Worm (Caenorhabditis elegans) whole organism, late embryonic: Measurements from ENCODE around the gene nrde-4.

Source experiments
- C08G9.2 ChIP-seq: sonication (generic microtip); optimal IDR thresholded peaks from 2 replicates; lab custom pipeline; 2016; ENCODE audit warnings: mild to moderate bottlenecking, missing genetic modification characterization, moderate library complexity, missing compliant biosample characterization
- F13H6.1 ChIP-seq: sonication (generic microtip); optimal IDR thresholded peaks from 2 replicates; lab custom pipeline; 2016; ENCODE audit warnings: missing genetic modification characterization, missing compliant biosample characterization
- ahr-1 ChIP-seq: sonication (generic microtip); optimal IDR thresholded peaks from 2 replicates; lab custom pipeline; 2016; ENCODE audit warnings: missing genetic modification characterization, missing compliant biosample characterization
- ceh-14 ChIP-seq: sonication (generic microtip); optimal IDR thresholded peaks from 2 replicates; lab custom pipeline; 2016; ENCODE audit warnings: missing genotype, missing genetic modification characterization, missing compliant biosample characterization
- ceh-18 ChIP-seq: sonication (generic microtip); optimal IDR thresholded peaks from 2 replicates; lab custom pipeline; 2016; ENCODE audit warnings: missing genetic modification characterization, missing compliant biosample characterization
- ceh-19 ChIP-seq: fragments of 200-800 bp; sonication (Bioruptor generic); optimal IDR thresholded peaks from 2 replicates; lab custom pipeline; 2018; ENCODE audit warnings: mild to moderate bottlenecking, missing genetic modification characterization, missing compliant biosample characterization
- ceh-2 ChIP-seq: sonication (generic microtip); optimal IDR thresholded peaks from 2 replicates; lab custom pipeline; 2016; ENCODE audit warnings: missing genotype, missing genetic modification characterization, missing compliant biosample characterization
- ceh-30 ChIP-seq: fragments of 150-350 bp; optimal IDR thresholded peaks from 2 replicates; lab custom pipeline; 2014; ENCODE audit warnings: missing biosample characterization, missing genetic modification characterization
- ceh-31 ChIP-seq: sonication (generic microtip); optimal IDR thresholded peaks from 2 replicates; lab custom pipeline; 2016; ENCODE audit warnings: missing genetic modification characterization, missing compliant biosample characterization
- ceh-34 ChIP-seq: sonication (generic microtip); optimal IDR thresholded peaks from 2 replicates; lab custom pipeline; 2016; ENCODE audit warnings: mild to moderate bottlenecking, missing genetic modification characterization, missing compliant biosample characterization
- ceh-45 ChIP-seq: fragments of 200-800 bp; sonication (Bioruptor generic); IDR thresholded peaks from 2 replicates; pipeline ENCODE4 v1.3.6; 2022; ENCODE audit warnings: missing genetic modification reagents, missing genetic modification characterization, missing compliant biosample characterization
- dmd-4 ChIP-seq: sonication (generic microtip); optimal IDR thresholded peaks from 2 replicates; lab custom pipeline; 2016; ENCODE audit warnings: borderline replicate concordance, missing genetic modification characterization, missing compliant biosample characterization
- dve-1 ChIP-seq: sonication (generic microtip); optimal IDR thresholded peaks from 2 replicates; lab custom pipeline; 2017; ENCODE audit warnings: antibody characterized with exemption, mild to moderate bottlenecking, missing genetic modification characterization, missing compliant biosample characterization
- elt-2 ChIP-seq: sonication (generic microtip); optimal IDR thresholded peaks from 2 replicates; lab custom pipeline; 2016; ENCODE audit warnings: missing genetic modification reagents, missing genetic modification characterization, missing compliant biosample characterization
- elt-4 ChIP-seq: sonication (generic microtip); optimal IDR thresholded peaks from 2 replicates; lab custom pipeline; 2016; ENCODE audit warnings: missing genetic modification characterization, missing compliant biosample characterization
- ets-4 ChIP-seq: sonication (generic microtip); optimal IDR thresholded peaks from 2 replicates; lab custom pipeline; 2016; ENCODE audit warnings: missing genetic modification characterization, missing compliant biosample characterization
- eyg-1 ChIP-seq: sonication (generic microtip); optimal IDR thresholded peaks from 2 replicates; lab custom pipeline; 2016; ENCODE audit warnings: missing genotype, missing genetic modification characterization, missing compliant biosample characterization
- fax-1 ChIP-seq: sonication (generic microtip); optimal IDR thresholded peaks from 2 replicates; lab custom pipeline; 2016; ENCODE audit warnings: missing genotype, missing genetic modification characterization, missing compliant biosample characterization
- hlh-15 ChIP-seq: sonication (generic microtip); optimal IDR thresholded peaks from 2 replicates; lab custom pipeline; 2016; ENCODE audit warnings: missing genetic modification characterization, missing compliant biosample characterization
- hlh-30 ChIP-seq: sonication (generic microtip); optimal IDR thresholded peaks from 2 replicates; lab custom pipeline; 2017; ENCODE audit warnings: antibody characterized with exemption, missing genetic modification characterization, missing compliant biosample characterization; ENCODE audit not compliant: insufficient read depth
- hlh-8 ChIP-seq: sonication (generic microtip); optimal IDR thresholded peaks from 2 replicates; lab custom pipeline; 2016; ENCODE audit warnings: missing genotype, missing genetic modification characterization, missing compliant biosample characterization
- mec-3 ChIP-seq: sonication (generic microtip); optimal IDR thresholded peaks from 2 replicates; lab custom pipeline; 2016; ENCODE audit warnings: borderline replicate concordance, missing genetic modification characterization, missing compliant biosample characterization
- nfya-1 ChIP-seq: sonication (generic microtip); optimal IDR thresholded peaks from 2 replicates; lab custom pipeline; 2017; ENCODE audit warnings: missing genetic modification characterization, mild to moderate bottlenecking, missing compliant biosample characterization, antibody characterized with exemption, moderate library complexity
- nhr-11 ChIP-seq: fragments of 150-350 bp; optimal IDR thresholded peaks from 2 replicates; lab custom pipeline; 2014; ENCODE audit warnings: missing biosample characterization, missing genetic modification characterization
- nhr-232 ChIP-seq: sonication (generic microtip); optimal IDR thresholded peaks from 2 replicates; lab custom pipeline; 2016; ENCODE audit warnings: missing genetic modification characterization, missing compliant biosample characterization
- odd-2 ChIP-seq: sonication (generic microtip); optimal IDR thresholded peaks from 2 replicates; lab custom pipeline; 2017; ENCODE audit warnings: antibody characterized with exemption, mild to moderate bottlenecking, missing genetic modification characterization, missing compliant biosample characterization
- pag-3 ChIP-seq: sonication (generic microtip); optimal IDR thresholded peaks from 2 replicates; lab custom pipeline; 2016; ENCODE audit warnings: missing compliant biosample characterization, missing genetic modification characterization, borderline replicate concordance
- pat-9 ChIP-seq: fragments of 200-800 bp; sonication (Bioruptor generic); optimal IDR thresholded peaks from 2 replicates; lab custom pipeline; 2018; ENCODE audit warnings: mild to moderate bottlenecking, missing genetic modification characterization, moderate library complexity, missing compliant biosample characterization
- pax-1 ChIP-seq: fragments of 150-350 bp; optimal IDR thresholded peaks from 2 replicates; lab custom pipeline; 2014; ENCODE audit warnings: missing biosample characterization, missing genetic modification characterization
- pqm-1 ChIP-seq: sonication (generic microtip); optimal IDR thresholded peaks from 2 replicates; lab custom pipeline; 2016; ENCODE audit warnings: missing genetic modification characterization, missing compliant biosample characterization
- ref-2 ChIP-seq: sonication (generic microtip); optimal IDR thresholded peaks from 2 replicates; lab custom pipeline; 2016; ENCODE audit warnings: missing genetic modification characterization, missing compliant biosample characterization
- rnt-1 ChIP-seq: sonication (generic microtip); optimal IDR thresholded peaks from 2 replicates; lab custom pipeline; 2016; ENCODE audit warnings: missing genetic modification characterization, missing compliant biosample characterization
- sdc-2 ChIP-seq: sonication (generic microtip); optimal IDR thresholded peaks from 2 replicates; lab custom pipeline; 2016; ENCODE audit warnings: missing genotype, missing genetic modification characterization, missing compliant biosample characterization
- syd-9 ChIP-seq: sonication (generic microtip); optimal IDR thresholded peaks from 2 replicates; lab custom pipeline; 2016; ENCODE audit warnings: mild to moderate bottlenecking, missing genetic modification characterization, moderate library complexity, missing compliant biosample characterization
- tbx-2 ChIP-seq: sonication (generic microtip); optimal IDR thresholded peaks from 2 replicates; lab custom pipeline; 2016; ENCODE audit warnings: missing genetic modification characterization, missing compliant biosample characterization
- tbx-7 ChIP-seq: sonication (generic microtip); optimal IDR thresholded peaks from 2 replicates; lab custom pipeline; 2016; ENCODE audit warnings: missing genotype, missing genetic modification characterization, missing compliant biosample characterization
- unc-42 ChIP-seq: sonication (generic microtip); optimal IDR thresholded peaks from 2 replicates; lab custom pipeline; 2016; ENCODE audit warnings: missing genotype, missing genetic modification characterization, missing compliant biosample characterization
- unc-55 ChIP-seq: sonication (generic microtip); optimal IDR thresholded peaks from 2 replicates; lab custom pipeline; 2017; ENCODE audit warnings: missing biosample characterization, missing genetic modification reagents, missing genetic modification characterization
- unc-86 ChIP-seq: sonication (generic microtip); optimal IDR thresholded peaks from 2 replicates; lab custom pipeline; 2016; ENCODE audit warnings: missing genetic modification characterization, missing compliant biosample characterization
- zip-5 ChIP-seq: sonication (generic microtip); optimal IDR thresholded peaks from 2 replicates; lab custom pipeline; 2016; ENCODE audit warnings: missing genetic modification characterization, missing compliant biosample characterization
- ztf-16 ChIP-seq: sonication (generic microtip); optimal IDR thresholded peaks from 2 replicates; lab custom pipeline; 2017; ENCODE audit warnings: missing genetic modification characterization, missing compliant biosample characterization

The nrde-4 gene

ce11 chrIV:7654212-7654778 is at the start of gene nrde-4:
Gene nrde-4 (minus strand): TSS chrIV:7654262.
- peak; percentile 24 for TF ChIP-seq unc-86 (tag; lab: Kevin White, UChicago)
- no peak for TF ChIP-seq ztf-16 (tag; lab: Kevin White, UChicago)
- TF ChIP-seq tbx-7 (tag; lab: Kevin White, UChicago), result peak; percentile 46
- peak; percentile 29 for TF ChIP-seq syd-9 (tag; lab: Kevin White, UChicago)
- TF ChIP-seq eyg-1 (tag; lab: Kevin White, UChicago), result no peak
- TF ChIP-seq ceh-14, result peak; percentile 79
- TF ChIP-seq unc-55 (GFP tag; lab: Kevin White, UChicago), result no peak
- TF ChIP-seq elt-4 (tag; lab: Kevin White, UChicago), result no peak
- peak; percentile 78 for TF ChIP-seq rnt-1 (tag; lab: Kevin White, UChicago)
- TF ChIP-seq ceh-19 (GFP tag; lab: Kevin White, UChicago), result peak; percentile 27
- TF ChIP-seq pag-3 (tag; lab: Kevin White, UChicago), result peak; percentile 33
- peak; percentile 54 for TF ChIP-seq dmd-4 (tag; lab: Kevin White, UChicago)
- TF ChIP-seq ceh-45 (GFP tag; lab: Robert Waterston, UW), result no peak
- peak; percentile 60 for TF ChIP-seq hlh-8
- TF ChIP-seq ets-4 (tag; lab: Kevin White, UChicago), result peak; percentile 45
- TF ChIP-seq hlh-30, result no peak
- TF ChIP-seq ceh-34 (tag; lab: Kevin White, UChicago), result peak; percentile 54
- peak; percentile 58 for TF ChIP-seq ahr-1 (tag; lab: Kevin White, UChicago)
- no peak for TF ChIP-seq sdc-2
- TF ChIP-seq fax-1 (tag; lab: Kevin White, UChicago), result peak; percentile 74
- TF ChIP-seq tbx-2 (tag; lab: Kevin White, UChicago), result peak; percentile 89
- TF ChIP-seq elt-2 (tag; lab: Kevin White, UChicago), result peak; percentile 43
- peak; percentile 25 for TF ChIP-seq dve-1 (tag; lab: Kevin White, UChicago)
- peak; percentile 19 for TF ChIP-seq ceh-18 (tag; lab: Kevin White, UChicago)
- peak; percentile 58 for TF ChIP-seq ceh-2
- TF ChIP-seq ref-2, result peak; percentile 76
- TF ChIP-seq zip-5 (tag; lab: Kevin White, UChicago), result peak; percentile 56
- no peak for TF ChIP-seq pax-1 (tag; lab: Kevin White, UChicago)
- no peak for TF ChIP-seq hlh-15 (tag; lab: Kevin White, UChicago)
- TF ChIP-seq unc-42, result peak; percentile 41
- TF ChIP-seq odd-2 (tag; lab: Kevin White, UChicago), result no peak
- no peak for TF ChIP-seq mec-3 (tag; lab: Kevin White, UChicago)
- TF ChIP-seq pqm-1 (tag; lab: Kevin White, UChicago), result no peak
- peak; percentile 15 for TF ChIP-seq F13H6.1 (tag; lab: Kevin White, UChicago)
- TF ChIP-seq nhr-11 (tag; lab: Kevin White, UChicago), result no peak
- peak; percentile 100 for TF ChIP-seq C08G9.2
- peak; percentile 56 for TF ChIP-seq ceh-30 (tag; lab: Kevin White, UChicago)
- peak; percentile 91 for TF ChIP-seq ceh-31 (tag; lab: Kevin White, UChicago)
- peak; percentile 52 for TF ChIP-seq nfya-1

ce11 chrIV:7698320-7698719 is 44.3 kb upstream of the nrde-4 start, which contains the start of gene flp-13:
Gene flp-13 (minus strand): TSS chrIV:7698420.
- TF ChIP-seq nhr-232 (tag; lab: Kevin White, UChicago) (no peak), pat-9 (tag; lab: Kevin White, UChicago) (no peak), pag-3 (tag; lab: Kevin White, UChicago) (no peak)
